Worm (Caenorhabditis elegans) whole organism, L1 larva: ENCODE data around the gene hum-6.

ENCODE experiments used
- dpl-1 ChIP-seq, 3 experiments: fragments of 150-350 bp in 2 of 3; sonication (generic microtip) in 1 of 3; optimal IDR thresholded peaks; 2 replicates each; lab custom pipeline; 2014 to 2017; ENCODE audit warnings: missing biosample characterization in 3 of 3, missing genetic modification characterization in 3 of 3, missing genetic modification reagents in 3 of 3
- dsc-1 ChIP-seq: sonication (generic microtip); optimal IDR thresholded peaks from 2 replicates; lab custom pipeline; 2016; ENCODE audit warnings: mild to moderate bottlenecking, missing genetic modification characterization, missing compliant biosample characterization
- elt-2 ChIP-seq: sonication (generic microtip); optimal IDR thresholded peaks from 2 replicates; lab custom pipeline; 2016; ENCODE audit warnings: missing genetic modification characterization, mild to moderate bottlenecking, inconsistent platforms, missing compliant biosample characterization, missing genetic modification reagents
- fkh-10 ChIP-seq: sonication (generic microtip); optimal IDR thresholded peaks from 2 replicates; lab custom pipeline; 2017; ENCODE audit warnings: missing biosample characterization, missing genetic modification reagents, missing genetic modification characterization
- fos-1 ChIP-seq: fragments of 150-350 bp; optimal IDR thresholded peaks from 2 replicates; lab custom pipeline; 2014; ENCODE audit warnings: missing biosample characterization, missing genetic modification characterization
- lin-35 ChIP-seq, 2 experiments: fragments of 150-350 bp; optimal IDR thresholded peaks; 2 replicates each; lab custom pipeline; 2014; ENCODE audit warnings: missing biosample characterization in 2 of 2, missing genetic modification characterization in 2 of 2, missing genetic modification reagents in 2 of 2
- mep-1 ChIP-seq: fragments of 150-350 bp; optimal IDR thresholded peaks from 2 replicates; lab custom pipeline; 2014; ENCODE audit warnings: missing biosample characterization, missing genetic modification characterization
- nhr-11 ChIP-seq: fragments of 150-350 bp; optimal IDR thresholded peaks from 2 replicates; lab custom pipeline; 2014; ENCODE audit warnings: missing biosample characterization, missing genetic modification characterization
- nhr-28 ChIP-seq: fragments of 150-350 bp; optimal IDR thresholded peaks from 2 replicates; lab custom pipeline; 2014; ENCODE audit warnings: missing biosample characterization, missing genetic modification characterization
- nhr-90 ChIP-seq: sonication (generic microtip); optimal IDR thresholded peaks from 2 replicates; lab custom pipeline; 2016; ENCODE audit warnings: mild to moderate bottlenecking, missing genetic modification characterization, missing compliant biosample characterization; ENCODE audit not compliant: poor library complexity
- xbp-1 ChIP-seq: sonication (generic microtip); optimal IDR thresholded peaks from 2 replicates; lab custom pipeline; 2016; ENCODE audit warnings: missing genetic modification characterization, missing compliant biosample characterization
- ztf-11 ChIP-seq, 2 experiments: sonication (generic microtip); optimal IDR thresholded peaks; 2 replicates each; lab custom pipeline; 2016 to 2017; ENCODE audit warnings: missing genetic modification characterization in 2 of 2, missing biosample characterization in 1 of 2, missing compliant biosample characterization in 1 of 2

- TF ChIP-seq mep-1 (tag; lab: Kevin White, UChicago) (no peak), fkh-10 (no peak), ztf-11 (tag; optimal IDR thresholded peaks at IDR 0.05; lab: Kevin White, UChicago) (no peak), elt-2 (tag; lab: Kevin White, UChicago) (no peak), xbp-1 (no peak), dsc-1 (tag; lab: Kevin White, UChicago) (no peak), nhr-11 (tag; lab: Kevin White, UChicago) (no peak), nhr-28 (no peak), fos-1 (tag; lab: Kevin White, UChicago) (no peak), lin-35 (GFP tag; optimal IDR thresholded peaks at IDR 0.05; lab: Kevin White, UChicago) (no peak), nhr-90 (tag; lab: Kevin White, UChicago) (no peak), dpl-1 (GFP tag; optimal IDR thresholded peaks at IDR 0.05; lab: Kevin White, UChicago) (no peak)
These were observed 56.9 kb downstream of the hum-6 start, which contains the start of gene lgc-40 for ce11 chrX:2359797-2360196.
